Fruit fly (Drosophila melanogaster) whole organism, wandering third instar larva: ENCODE data around the gene CG8765.

ENCODE experiments used
- Dfd ChIP-seq: fragments of >200 bp; optimal IDR thresholded peaks from 2 replicates; lab custom pipeline; 2017; ENCODE audit warnings: missing biosample characterization, missing genetic modification characterization
- HLH106 ChIP-seq: fragments of 200-800 bp; optimal IDR thresholded peaks from 3 replicates; lab custom pipeline; 2019; ENCODE audit warnings: missing biosample characterization, mild to moderate bottlenecking, missing genetic modification characterization, moderate library complexity
- Jra ChIP-seq: sonication (Bioruptor generic); optimal IDR thresholded peaks from 2 replicates; lab custom pipeline; 2016; ENCODE audit warnings: missing biosample characterization, missing genetic modification characterization
- Sp1 ChIP-seq: fragments of 200-800 bp; sonication (Bioruptor generic); optimal IDR thresholded peaks from 3 replicates; lab custom pipeline; 2019; ENCODE audit warnings: missing biosample characterization, mild to moderate bottlenecking, missing genetic modification characterization, moderate library complexity
- dl ChIP-seq, 2 experiments: fragments of 175-275, 200-275 bp in 1 of 2; fragments of 200-275 bp in 1 of 2; sonication (Bioruptor generic); optimal IDR thresholded peaks; lab custom pipeline; 2018; ENCODE audit warnings: mild to moderate bottlenecking in 2 of 2, missing biosample characterization in 2 of 2, missing genetic modification characterization in 2 of 2, moderate library complexity in 2 of 2; ENCODE audit not compliant: partially characterized antibody in 2 of 2, insufficient read depth in 1 of 2
- fru ChIP-seq: fragments of 200-800 bp; sonication (Bioruptor generic); optimal IDR thresholded peaks from 3 replicates; lab custom pipeline; 2016; ENCODE audit warnings: missing biosample characterization, mild to moderate bottlenecking, missing genetic modification characterization
- woc ChIP-seq: sonication (Bioruptor generic); optimal IDR thresholded peaks from 2 replicates; lab custom pipeline; 2016; ENCODE audit warnings: missing biosample characterization, mild to moderate bottlenecking, missing genetic modification characterization

DNA sequence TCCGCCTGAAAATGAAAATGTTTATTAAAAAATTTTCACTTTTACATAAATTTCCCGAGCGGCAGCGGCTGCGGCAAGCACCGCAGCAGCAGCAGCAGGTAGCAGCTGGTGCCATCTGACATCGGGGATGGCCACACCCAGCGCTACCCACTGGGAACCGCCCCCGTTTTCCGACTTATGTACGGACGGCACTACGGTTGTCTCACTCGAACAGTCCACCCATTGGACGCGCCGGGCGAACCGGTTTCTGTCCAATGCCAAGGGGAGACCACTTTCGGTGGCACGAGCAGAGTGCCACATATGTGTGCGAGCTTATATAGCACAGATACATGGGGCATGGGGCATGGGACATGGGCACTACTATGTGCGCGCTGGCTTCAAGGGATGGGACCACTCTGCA, 4.3 kb downstream of the CG8765 start:
- TF ChIP-seq Sp1 (GFP tag; lab: Kevin White, UChicago) (no peak), fru (GFP tag; lab: Kevin White, UChicago) (no peak), Dfd (GFP tag; lab: Kevin White, UChicago) (no peak), HLH106 (no peak), Jra (GFP tag; lab: Kevin White, UChicago) (no peak), dl (GFP tag; optimal IDR thresholded peaks at IDR 0.05; lab: Kevin White, UChicago; ENCODE audit: insufficient read depth in 1 of 2, partially characterized antibody in 2 of 2) (no peak), woc (no peak)
